Fruit fly (Drosophila melanogaster): Measurements from ENCODE around the gene CG2004.
A peak's percentile ranks its signal among the peaks of the same experiment; 100 is the strongest.

CG2004 gene

dm6 chrX:8693520-8693919 is 21.2 kb downstream of the CG2004 start, which contains the start of gene CG11294:
Gene CG11294 (minus strand): TSS chrX:8693620.
- TF ChIP-seq Sox102F (GFP tag; optimal IDR thresholded peaks at IDR 0.05) = no peak
- TF ChIP-seq Lpt (GFP tag; optimal IDR thresholded peaks at IDR 0.05) = no peak
- TF ChIP-seq CG4318 (GFP tag; optimal IDR thresholded peaks at IDR 0.05) = no peak
- no peak for TF ChIP-seq CG8319 (GFP tag; optimal IDR thresholded peaks at IDR 0.05)
- TF ChIP-seq Sox14 (GFP tag; optimal IDR thresholded peaks at IDR 0.05) = no peak
- TF ChIP-seq Eip93F (GFP tag; optimal IDR thresholded peaks at IDR 0.05) = no peak
- no peak for TF ChIP-seq Eip75B (GFP tag; optimal IDR thresholded peaks at IDR 0.05)
- TF ChIP-seq ss (GFP tag; optimal IDR thresholded peaks at IDR 0.05) = no peak
- no peak for TF ChIP-seq CG3919 (GFP tag; optimal IDR thresholded peaks at IDR 0.05)
- no peak for TF ChIP-seq CG31627 (GFP tag; optimal IDR thresholded peaks at IDR 0.05)
- TF ChIP-seq OdsH (GFP tag; optimal IDR thresholded peaks at IDR 0.05) = no peak
- no peak for TF ChIP-seq CG11902 (GFP tag; optimal IDR thresholded peaks at IDR 0.05)
- TF ChIP-seq spab (GFP tag; optimal IDR thresholded peaks at IDR 0.05) = no peak

dm6 chrX:8690003-8690402 is 24.7 kb downstream of the CG2004 start, which contains the start of the genes Ppt1 and Ogg1:
Gene Ppt1 (minus strand): TSS chrX:8690227.
Gene Ogg1 (plus strand): TSS chrX:8690327.
- TF ChIP-seq CG8319 (GFP tag; optimal IDR thresholded peaks at IDR 0.05) = peak; percentile 5
- no peak for TF ChIP-seq Sox102F (GFP tag; optimal IDR thresholded peaks at IDR 0.05)
- no peak for TF ChIP-seq CG3919 (GFP tag; optimal IDR thresholded peaks at IDR 0.05)
- TF ChIP-seq Sox14 (GFP tag; optimal IDR thresholded peaks at IDR 0.05) = peak; percentile 52
- TF ChIP-seq CG6276 (GFP tag; optimal IDR thresholded peaks at IDR 0.05) = no peak
- peak; percentile 71 for TF ChIP-seq CG31627 (GFP tag; optimal IDR thresholded peaks at IDR 0.05)
- TF ChIP-seq Hr4 (GFP tag; optimal IDR thresholded peaks at IDR 0.05) = peak; percentile 21
- peak; percentile 52 for TF ChIP-seq Ets21C (GFP tag; optimal IDR thresholded peaks at IDR 0.05)
- no peak for TF ChIP-seq CG4318 (GFP tag; optimal IDR thresholded peaks at IDR 0.05)
- no peak for TF ChIP-seq ss (GFP tag; optimal IDR thresholded peaks at IDR 0.05)
- peak; percentile 47 for TF ChIP-seq CG6792 (GFP tag; optimal IDR thresholded peaks at IDR 0.05)
- TF ChIP-seq Lpt (GFP tag; optimal IDR thresholded peaks at IDR 0.05) = no peak
- no peak for TF ChIP-seq Met (GFP tag; optimal IDR thresholded peaks at IDR 0.05)
- peak; percentile 36 for TF ChIP-seq vri (GFP tag; optimal IDR thresholded peaks at IDR 0.05)
- peak; percentile 64 for TF ChIP-seq acj6 (GFP tag; optimal IDR thresholded peaks at IDR 0.05)
- TF ChIP-seq esn (GFP tag; optimal IDR thresholded peaks at IDR 0.05) = peak; percentile 77
- TF ChIP-seq CG11902 (GFP tag; optimal IDR thresholded peaks at IDR 0.05) = peak; percentile 8
- TF ChIP-seq CG7368 (GFP tag; optimal IDR thresholded peaks at IDR 0.05) = no peak
- no peak for TF ChIP-seq dac (GFP tag; optimal IDR thresholded peaks at IDR 0.05)
- no peak for TF ChIP-seq fd59A (GFP tag; optimal IDR thresholded peaks at IDR 0.05)
- TF ChIP-seq CG1621 (tag; optimal IDR thresholded peaks at IDR 0.05) = peak; percentile 29
- TF ChIP-seq svp (GFP tag) = peak; percentile 74
- TF ChIP-seq Blimp-1 (GFP tag; optimal IDR thresholded peaks at IDR 0.05) = no peak
- no peak for TF ChIP-seq spab (GFP tag; optimal IDR thresholded peaks at IDR 0.05)
- TF ChIP-seq Hr38 (GFP tag; optimal IDR thresholded peaks at IDR 0.05) = no peak
- TF ChIP-seq CG34406 (GFP tag; optimal IDR thresholded peaks at IDR 0.05) = peak; percentile 15
- TF ChIP-seq CG16779 (tag; optimal IDR thresholded peaks at IDR 0.05) = no peak
- TF ChIP-seq eg (GFP tag; IDR thresholded peaks at IDR 0.05) = peak; percentile 20; the same call in 1 of the 3 replicates
- peak; percentile 58 for TF ChIP-seq Eip75B (GFP tag; optimal IDR thresholded peaks at IDR 0.05)
- TF ChIP-seq topi (GFP tag; optimal IDR thresholded peaks at IDR 0.05) = peak; percentile 56
- peak; percentile 25 for TF ChIP-seq net (GFP tag; optimal IDR thresholded peaks at IDR 0.05)
- TF ChIP-seq fkh (GFP tag; optimal IDR thresholded peaks at IDR 0.05) = peak; percentile 88
- TF ChIP-seq CG3032 (tag; optimal IDR thresholded peaks at IDR 0.05) = peak; percentile 40
- TF ChIP-seq CG8632 (GFP tag; optimal IDR thresholded peaks at IDR 0.05) = peak; percentile 6
- TF ChIP-seq Gug (GFP tag; IDR thresholded peaks at IDR 0.05) = 0 out of 2 replicates have a peak, but pooled peaks have one; percentile 26
- TF ChIP-seq CG6163 (GFP tag; IDR thresholded peaks at IDR 0.05) = peak; percentile 31; the same call in 1 of the 3 replicates
- TF ChIP-seq dsx (GFP tag; optimal IDR thresholded peaks at IDR 0.05; ENCODE audit: poor library complexity, severe bottlenecking) = peak; percentile 41
- TF ChIP-seq fd85E (GFP tag; optimal IDR thresholded peaks at IDR 0.05) = no peak
- TF ChIP-seq salr (GFP tag; optimal IDR thresholded peaks at IDR 0.05) = no peak
- peak; percentile 86 for TF ChIP-seq Eip78C (GFP tag)
- no peak for TF ChIP-seq CG6854 (GFP tag; optimal IDR thresholded peaks at IDR 0.05)
- TF ChIP-seq cyc (GFP tag; optimal IDR thresholded peaks at IDR 0.05) = peak; percentile 54
- TF ChIP-seq OdsH (GFP tag; optimal IDR thresholded peaks at IDR 0.05) = peak; percentile 64
- TF ChIP-seq CG8119 (GFP tag; IDR thresholded peaks at IDR 0.05) = no peak
- peak; percentile 71 for TF ChIP-seq pdm3 (GFP tag; optimal IDR thresholded peaks at IDR 0.05)
- peak; percentile 4 for TF ChIP-seq CG6808 (GFP tag; optimal IDR thresholded peaks at IDR 0.05)
- no peak for TF ChIP-seq CG9139 (GFP tag; optimal IDR thresholded peaks at IDR 0.05)

Measured in whole organism, prepupa.